Fruit fly (Drosophila melanogaster): ENCODE data around the gene GlyRS.

Gene GlyRS

DNA sequence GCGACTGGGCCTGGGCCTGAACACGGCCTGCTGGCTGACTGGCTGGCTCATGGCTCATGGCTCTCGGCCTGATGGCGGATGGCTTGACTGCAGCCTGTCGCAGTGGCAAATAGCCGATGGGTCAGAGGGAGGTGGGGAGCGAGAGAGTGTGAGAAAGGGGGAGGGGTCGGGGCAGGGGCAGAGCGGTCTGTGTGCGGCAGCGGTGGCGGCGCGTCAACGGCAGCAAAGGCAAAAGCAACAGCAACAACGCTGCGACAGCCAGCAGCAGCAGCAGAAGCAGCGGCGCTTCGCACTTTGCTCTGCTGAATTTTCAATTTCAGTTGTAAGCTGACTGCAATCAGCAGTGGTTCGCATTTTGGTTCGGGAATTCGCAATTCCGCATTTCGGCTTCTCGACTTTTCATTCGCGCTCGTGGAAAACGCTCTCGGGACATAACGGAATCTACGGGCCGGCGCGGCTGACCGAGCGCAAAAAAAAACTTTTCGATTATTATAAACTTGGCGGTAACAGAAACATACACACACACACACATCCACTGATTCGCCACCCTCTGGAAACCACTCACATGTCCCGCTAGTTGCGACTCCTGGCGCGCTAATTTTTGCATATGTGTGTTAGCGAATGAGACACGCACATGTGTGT lies 10.7 kb downstream of the GlyRS start, which contains the start of gene CG45071:
Gene CG45071, plus strand, starts transcription at position 317 of the 642 bp plus-strand sequence.
- TF ChIP-seq Hr78 (GFP tag; optimal IDR thresholded peaks at IDR 0.05) = no peak
- no peak for TF ChIP-seq dsf (GFP tag; optimal IDR thresholded peaks at IDR 0.05; ENCODE audit: borderline replicate concordance)
- TF ChIP-seq pan (optimal IDR thresholded peaks at IDR 0.05) = no peak
- TF ChIP-seq Jra (GFP tag; optimal IDR thresholded peaks at IDR 0.05) = no peak
- TF ChIP-seq Hr83 (GFP tag; optimal IDR thresholded peaks at IDR 0.05; ENCODE audit: poor library complexity, severe bottlenecking) = no peak
- TF ChIP-seq Sp1 (GFP tag; optimal IDR thresholded peaks at IDR 0.05) = no peak
- no peak for TF ChIP-seq Dfd (GFP tag; optimal IDR thresholded peaks at IDR 0.05)
- no peak for TF ChIP-seq Abd-B (GFP tag; optimal IDR thresholded peaks at IDR 0.05)
- TF ChIP-seq tai (GFP tag; optimal IDR thresholded peaks at IDR 0.05) = no peak
- TF ChIP-seq CG9705 (GFP tag; optimal IDR thresholded peaks at IDR 0.05) = no peak
- TF ChIP-seq HLH106 (tag; optimal IDR thresholded peaks at IDR 0.05) = no peak
- no peak for TF ChIP-seq Mio (GFP tag; optimal IDR thresholded peaks at IDR 0.05)

DNA sequence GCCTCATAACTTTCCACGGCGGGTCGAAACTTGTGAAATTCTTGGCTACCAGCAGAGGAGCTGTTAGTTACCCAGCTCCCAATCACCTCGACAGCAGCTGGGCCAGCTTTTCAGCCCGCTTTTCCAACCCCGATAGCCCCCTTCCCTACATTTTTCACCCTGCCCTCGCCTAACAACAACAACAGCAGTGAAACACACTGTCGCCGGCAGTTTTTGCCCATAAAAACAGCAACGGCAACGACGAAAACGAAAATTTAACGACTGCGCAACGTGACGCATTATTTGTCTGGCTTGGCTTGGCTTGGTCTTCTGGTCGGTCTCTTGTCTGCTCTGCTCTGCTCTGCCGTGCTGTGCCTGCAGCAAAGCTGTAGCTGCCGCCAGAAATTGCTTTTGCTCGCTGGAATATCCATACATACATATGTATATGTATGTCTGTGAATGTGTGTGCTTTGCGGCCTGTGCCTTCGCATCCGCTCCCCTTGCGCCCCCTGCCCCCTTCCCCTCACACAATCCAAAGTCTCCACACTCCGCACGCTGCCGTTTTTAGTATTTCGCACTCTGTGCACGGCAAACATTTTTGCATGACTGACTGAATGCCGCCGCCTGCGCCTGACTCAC lies 12.3 kb downstream of the GlyRS start:
- TF ChIP-seq Hr78 (GFP tag; optimal IDR thresholded peaks at IDR 0.05) = no peak
- no peak for TF ChIP-seq brk (GFP tag; optimal IDR thresholded peaks at IDR 0.05)
- TF ChIP-seq Dif (GFP tag; optimal IDR thresholded peaks at IDR 0.05; ENCODE audit: partially characterized antibody) = peak; percentile 47
- peak in 1 of 2 experiments; percentile 30 for TF ChIP-seq dl (GFP tag; optimal IDR thresholded peaks at IDR 0.05; ENCODE audit: insufficient read depth in 1 of 2, partially characterized antibody in 2 of 2)

DNA sequence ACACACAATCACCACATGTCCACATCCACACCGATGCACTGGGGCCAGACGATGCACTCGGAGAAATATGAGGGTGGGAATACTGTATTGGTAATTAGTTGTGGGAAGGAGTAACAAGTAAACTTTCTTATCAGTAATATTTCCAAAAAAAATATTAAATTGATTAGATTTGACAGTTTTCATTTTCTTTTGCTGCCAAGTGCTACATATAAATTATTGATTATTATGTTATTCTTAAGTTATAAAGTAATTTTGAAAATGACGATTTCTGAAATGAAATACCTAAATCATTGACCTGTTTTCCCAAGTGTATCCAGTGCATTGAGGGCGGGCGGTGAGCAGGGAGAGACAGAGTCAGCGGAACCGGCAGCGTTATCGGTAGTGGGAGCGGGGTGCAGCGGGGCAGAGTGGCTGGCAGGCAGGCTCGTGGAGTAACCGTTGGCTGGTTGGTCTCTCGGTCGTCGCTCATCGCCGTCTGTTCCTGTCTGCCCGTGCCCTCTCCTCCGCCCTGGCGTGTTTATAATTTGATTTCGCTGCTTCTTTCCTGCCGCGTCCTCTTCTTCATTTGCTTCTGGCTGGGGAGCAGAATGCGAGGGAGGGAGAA lies 12.9 kb downstream of the GlyRS start:
- no peak for TF ChIP-seq sv (GFP tag; optimal IDR thresholded peaks at IDR 0.05)
- no peak for TF ChIP-seq Dfd (GFP tag; optimal IDR thresholded peaks at IDR 0.05)
- peak in 1 of 2 experiments; percentile 95 for TF ChIP-seq foxo (GFP tag; optimal IDR thresholded peaks at IDR 0.05)
- peak; percentile 92 for TF ChIP-seq ey (GFP tag; optimal IDR thresholded peaks at IDR 0.05)
- TF ChIP-seq rgr (GFP tag; optimal IDR thresholded peaks at IDR 0.05) = peak; percentile 93
- peak; percentile 85 for TF ChIP-seq Jra (GFP tag; optimal IDR thresholded peaks at IDR 0.05)
- no peak for TF ChIP-seq Hr78 (GFP tag; optimal IDR thresholded peaks at IDR 0.05)
- peak; percentile 83 for TF ChIP-seq tai (GFP tag; optimal IDR thresholded peaks at IDR 0.05)
- TF ChIP-seq woc (GFP tag; optimal IDR thresholded peaks at IDR 0.05) = peak; percentile 97
- TF ChIP-seq br (GFP tag; optimal IDR thresholded peaks at IDR 0.05) = peak; percentile 91
- peak; percentile 9 for TF ChIP-seq Hr83 (GFP tag; optimal IDR thresholded peaks at IDR 0.05; ENCODE audit: poor library complexity, severe bottlenecking)
- TF ChIP-seq Sp1 (GFP tag; optimal IDR thresholded peaks at IDR 0.05) = peak; percentile 97
- no peak for TF ChIP-seq Myc (optimal IDR thresholded peaks at IDR 0.05)
- peak; percentile 95 for TF ChIP-seq fru (GFP tag; optimal IDR thresholded peaks at IDR 0.05)
- peak; percentile 92 for TF ChIP-seq CG9705 (GFP tag; optimal IDR thresholded peaks at IDR 0.05)
- TF ChIP-seq lola (GFP tag; optimal IDR thresholded peaks at IDR 0.05) = no peak
- TF ChIP-seq h (GFP tag; optimal IDR thresholded peaks at IDR 0.05) = peak; percentile 94
- peak; percentile 81 for TF ChIP-seq Hnf4 (GFP tag; optimal IDR thresholded peaks at IDR 0.05)
- no peak for TF ChIP-seq N (GFP tag; optimal IDR thresholded peaks at IDR 0.05)
- peak; percentile 61 for TF ChIP-seq sage (GFP tag; optimal IDR thresholded peaks at IDR 0.05)
- peak; percentile 94 for TF ChIP-seq dmrt93B (GFP tag; optimal IDR thresholded peaks at IDR 0.05)
- TF ChIP-seq CG32264 (GFP tag; optimal IDR thresholded peaks at IDR 0.05) = peak; percentile 72
- peak in 1 of 2 experiments; percentile 17 for TF ChIP-seq dl (GFP tag; optimal IDR thresholded peaks at IDR 0.05; ENCODE audit: insufficient read depth in 1 of 2, partially characterized antibody in 2 of 2)
- peak; percentile 76 for TF ChIP-seq dsf (GFP tag; optimal IDR thresholded peaks at IDR 0.05; ENCODE audit: borderline replicate concordance)
- TF ChIP-seq Mio (GFP tag; optimal IDR thresholded peaks at IDR 0.05) = peak; percentile 40
- peak; percentile 12 for TF ChIP-seq Dif (GFP tag; optimal IDR thresholded peaks at IDR 0.05; ENCODE audit: partially characterized antibody)
- TF ChIP-seq psq (GFP tag; optimal IDR thresholded peaks at IDR 0.05) = peak; percentile 96
- TF ChIP-seq Rel (GFP tag; optimal IDR thresholded peaks at IDR 0.05) = peak; percentile 88
- peak; percentile 47 for TF ChIP-seq Rel (tag; optimal IDR thresholded peaks at IDR 0.05)
- TF ChIP-seq OdsH (GFP tag; optimal IDR thresholded peaks at IDR 0.05) = peak; percentile 94
- peak; percentile 93 for TF ChIP-seq brk (GFP tag; optimal IDR thresholded peaks at IDR 0.05)
- no peak for TF ChIP-seq Abd-B (GFP tag; optimal IDR thresholded peaks at IDR 0.05)
- peak; percentile 96 for TF ChIP-seq HLH106 (tag; optimal IDR thresholded peaks at IDR 0.05)

All from whole organism, wandering third instar larva.